Worm (Caenorhabditis elegans) whole organism, L1 larva: ENCODE data around the gene smcr-8.

Experiments used
- C34B4.2 ChIP-seq: sonication (generic microtip); optimal IDR thresholded peaks from 2 replicates; lab custom pipeline; 2017; ENCODE audit warnings: mild to moderate bottlenecking, missing genetic modification characterization, missing compliant biosample characterization
- Y116A8C.19 ChIP-seq: sonication (generic microtip); optimal IDR thresholded peaks from 2 replicates; lab custom pipeline; 2016; ENCODE audit warnings: missing compliant biosample characterization, missing genetic modification characterization, borderline replicate concordance
- aly-2 ChIP-seq: fragments of 150-350 bp; optimal IDR thresholded peaks from 2 replicates; lab custom pipeline; 2014; ENCODE audit warnings: missing biosample characterization, missing genetic modification characterization
- blmp-1 ChIP-seq: fragments of 150-350 bp; optimal IDR thresholded peaks from 2 replicates; lab custom pipeline; 2014; ENCODE audit warnings: missing biosample characterization, missing genetic modification characterization
- ceh-63 ChIP-seq: fragments of 200-800 bp; sonication (Bioruptor generic); optimal IDR thresholded peaks from 2 replicates; lab custom pipeline; 2018; ENCODE audit warnings: mild to moderate bottlenecking, missing genetic modification characterization, missing compliant biosample characterization
- ceh-82 ChIP-seq, 3 experiments: fragments of 150-350 bp in 1 of 3; sonication (generic microtip) in 2 of 3; optimal IDR thresholded peaks; 2 replicates each; lab custom pipeline; 2014 to 2017; ENCODE audit warnings: missing biosample characterization in 3 of 3, missing genetic modification characterization in 3 of 3
- ceh-90 ChIP-seq: sonication (generic microtip); optimal IDR thresholded peaks from 2 replicates; lab custom pipeline; 2016; ENCODE audit warnings: missing genetic modification characterization, missing compliant biosample characterization
- ces-1 ChIP-seq: fragments of 150-350 bp; optimal IDR thresholded peaks from 2 replicates; lab custom pipeline; 2014; ENCODE audit warnings: missing biosample characterization, missing genetic modification reagents, missing genetic modification characterization
- dpl-1 ChIP-seq, 3 experiments: fragments of 150-350 bp in 2 of 3; sonication (generic microtip) in 1 of 3; optimal IDR thresholded peaks; 2 replicates each; lab custom pipeline; 2014 to 2017; ENCODE audit warnings: missing biosample characterization in 3 of 3, missing genetic modification characterization in 3 of 3, missing genetic modification reagents in 3 of 3
- efl-1 ChIP-seq, 4 experiments: fragments of 150-350 bp; optimal IDR thresholded peaks in 3 of 4; peaks in 1 of 4; 1 replicate in 1 of 4; 2 replicates in 3 of 4; lab custom pipeline; 2014; ENCODE audit warnings: missing biosample characterization in 2 of 4, missing genetic modification characterization in 2 of 4, missing genetic modification reagents in 2 of 4
- efl-3 ChIP-seq: fragments of 200-800 bp; sonication (Bioruptor generic); optimal IDR thresholded peaks from 2 replicates; lab custom pipeline; 2018; ENCODE audit warnings: mild to moderate bottlenecking, missing genetic modification characterization, missing compliant biosample characterization
- elt-2 ChIP-seq: sonication (generic microtip); optimal IDR thresholded peaks from 2 replicates; lab custom pipeline; 2016; ENCODE audit warnings: missing genetic modification characterization, mild to moderate bottlenecking, inconsistent platforms, missing compliant biosample characterization, missing genetic modification reagents
- ets-5 ChIP-seq: fragments of 200-800 bp; sonication (Bioruptor generic); IDR thresholded peaks from 2 replicates; pipeline ENCODE4 v1.3.6; 2022; ENCODE audit warnings: missing genetic modification characterization, missing compliant biosample characterization
- fkh-10 ChIP-seq: sonication (generic microtip); optimal IDR thresholded peaks from 2 replicates; lab custom pipeline; 2017; ENCODE audit warnings: missing biosample characterization, missing genetic modification reagents, missing genetic modification characterization
- fkh-4 ChIP-seq: sonication (generic microtip); optimal IDR thresholded peaks from 2 replicates; lab custom pipeline; 2016; ENCODE audit warnings: missing compliant biosample characterization, missing genetic modification characterization, borderline replicate concordance
- fkh-8 ChIP-seq: sonication (generic microtip); optimal IDR thresholded peaks from 2 replicates; lab custom pipeline; 2016; ENCODE audit warnings: mild to moderate bottlenecking, missing genetic modification characterization, missing compliant biosample characterization
- fos-1 ChIP-seq: fragments of 150-350 bp; optimal IDR thresholded peaks from 2 replicates; lab custom pipeline; 2014; ENCODE audit warnings: missing biosample characterization, missing genetic modification characterization
- hpl-2 ChIP-seq: fragments of 150-350 bp; optimal IDR thresholded peaks from 2 replicates; lab custom pipeline; 2014; ENCODE audit warnings: missing biosample characterization, missing genetic modification reagents, missing genetic modification characterization
- irx-1 ChIP-seq: sonication (generic microtip); optimal IDR thresholded peaks from 2 replicates; lab custom pipeline; 2016; ENCODE audit warnings: missing genetic modification characterization, missing compliant biosample characterization
- lin-14 ChIP-seq: fragments of 200-800 bp; sonication (Bioruptor generic); optimal IDR thresholded peaks from 2 replicates; lab custom pipeline; 2018; ENCODE audit warnings: mild to moderate bottlenecking, missing genetic modification characterization, moderate library complexity, missing compliant biosample characterization
- lin-15B ChIP-seq: fragments of 150-350 bp; sonication (generic microtip); optimal IDR thresholded peaks from 3 replicates; lab custom pipeline; 2014; ENCODE audit warnings: missing biosample characterization, missing genetic modification characterization
- lin-35 ChIP-seq, 2 experiments: fragments of 150-350 bp; optimal IDR thresholded peaks; 2 replicates each; lab custom pipeline; 2014; ENCODE audit warnings: missing biosample characterization in 2 of 2, missing genetic modification characterization in 2 of 2, missing genetic modification reagents in 2 of 2
- lin-39 ChIP-seq: fragments of 150-350 bp; optimal IDR thresholded peaks from 2 replicates; lab custom pipeline; 2014; ENCODE audit warnings: missing biosample characterization, missing genetic modification reagents, missing genetic modification characterization
- lir-3 ChIP-seq: sonication (generic microtip); optimal IDR thresholded peaks from 2 replicates; lab custom pipeline; 2016; ENCODE audit warnings: mild to moderate bottlenecking, missing genetic modification characterization, moderate library complexity, missing compliant biosample characterization; ENCODE audit not compliant: poor library complexity
- lsy-2 ChIP-seq, 2 experiments: fragments of 150-350 bp; optimal IDR thresholded peaks; 2 replicates each; lab custom pipeline; 2014; ENCODE audit warnings: missing biosample characterization in 2 of 2, missing genetic modification characterization in 2 of 2
- mep-1 ChIP-seq: fragments of 150-350 bp; optimal IDR thresholded peaks from 2 replicates; lab custom pipeline; 2014; ENCODE audit warnings: missing biosample characterization, missing genetic modification characterization
- nhr-11 ChIP-seq: fragments of 150-350 bp; optimal IDR thresholded peaks from 2 replicates; lab custom pipeline; 2014; ENCODE audit warnings: missing biosample characterization, missing genetic modification characterization
- nhr-12 ChIP-seq: sonication (generic microtip); optimal IDR thresholded peaks from 2 replicates; lab custom pipeline; 2017; ENCODE audit warnings: missing biosample characterization, missing genetic modification characterization
- nhr-19 ChIP-seq: fragments of 200-800 bp; sonication (Bioruptor generic); conservative IDR thresholded peaks from 2 replicates; pipeline ENCODE4 v1.3.6; 2022; ENCODE audit warnings: missing genetic modification characterization, missing compliant biosample characterization
- nhr-20 ChIP-seq: sonication (generic microtip); optimal IDR thresholded peaks from 2 replicates; lab custom pipeline; 2016; ENCODE audit warnings: mild to moderate bottlenecking, missing genetic modification characterization, missing compliant biosample characterization
- nhr-237 ChIP-seq: fragments of 150-350 bp; optimal IDR thresholded peaks from 2 replicates; lab custom pipeline; 2014; ENCODE audit warnings: missing biosample characterization, missing genetic modification characterization
- nhr-28 ChIP-seq: fragments of 150-350 bp; optimal IDR thresholded peaks from 2 replicates; lab custom pipeline; 2014; ENCODE audit warnings: missing biosample characterization, missing genetic modification characterization
- nhr-76 ChIP-seq: sonication (generic microtip); optimal IDR thresholded peaks from 2 replicates; lab custom pipeline; 2017; ENCODE audit warnings: missing biosample characterization, missing genetic modification characterization
- nhr-84 ChIP-seq: sonication (generic microtip); optimal IDR thresholded peaks from 2 replicates; lab custom pipeline; 2017; ENCODE audit warnings: missing biosample characterization, missing genetic modification characterization
- nhr-85 ChIP-seq: sonication (generic microtip); peaks from one replicate; lab custom pipeline; 2016; ENCODE audit warnings: missing genetic modification characterization, inconsistent platforms, missing compliant biosample characterization
- nhr-90 ChIP-seq: sonication (generic microtip); optimal IDR thresholded peaks from 2 replicates; lab custom pipeline; 2016; ENCODE audit warnings: mild to moderate bottlenecking, missing genetic modification characterization, missing compliant biosample characterization; ENCODE audit not compliant: poor library complexity
- pag-3 ChIP-seq: sonication (generic microtip); optimal IDR thresholded peaks from 2 replicates; lab custom pipeline; 2017; ENCODE audit warnings: missing genetic modification characterization, mild to moderate bottlenecking, missing compliant biosample characterization, antibody characterized with exemption, borderline replicate concordance; ENCODE audit not compliant: insufficient read depth
- pax-3 ChIP-seq: fragments of 200-800 bp; sonication (Bioruptor generic); optimal IDR thresholded peaks from 2 replicates; lab custom pipeline; 2018; ENCODE audit warnings: mild to moderate bottlenecking, missing genetic modification characterization, moderate library complexity, missing compliant biosample characterization
- pqm-1 ChIP-seq: sonication (generic microtip); optimal IDR thresholded peaks from 3 replicates; lab custom pipeline; 2017; ENCODE audit warnings: missing biosample characterization, missing genetic modification characterization
- rnt-1 ChIP-seq: sonication (generic microtip); optimal IDR thresholded peaks from 2 replicates; lab custom pipeline; 2016; ENCODE audit warnings: mild to moderate bottlenecking, missing genetic modification characterization, moderate library complexity, missing compliant biosample characterization
- skn-1 ChIP-seq: fragments of 150-350 bp; optimal IDR thresholded peaks from 2 replicates; lab custom pipeline; 2014; ENCODE audit warnings: missing biosample characterization, missing genetic modification characterization
- snpc-4 ChIP-seq: fragments of 150-350 bp; optimal IDR thresholded peaks from 2 replicates; lab custom pipeline; 2014; ENCODE audit warnings: missing biosample characterization, missing genetic modification characterization
- snu-23 ChIP-seq: sonication (generic microtip); optimal IDR thresholded peaks from 2 replicates; lab custom pipeline; 2016; ENCODE audit warnings: missing genetic modification characterization, missing compliant biosample characterization
- sptf-1 ChIP-seq: fragments of 150-350 bp; optimal IDR thresholded peaks from 2 replicates; lab custom pipeline; 2014; ENCODE audit warnings: missing biosample characterization, missing genetic modification characterization
- sup-37 ChIP-seq: fragments of 200-800 bp; sonication (Bioruptor generic); optimal IDR thresholded peaks from 2 replicates; lab custom pipeline; 2018; ENCODE audit warnings: mild to moderate bottlenecking, missing genetic modification characterization, missing compliant biosample characterization
- unc-130 ChIP-seq: fragments of 150-350 bp; optimal IDR thresholded peaks from 2 replicates; lab custom pipeline; 2017; ENCODE audit warnings: missing biosample characterization, missing genetic modification characterization, inconsistent platforms
- unc-30 ChIP-seq: sonication (generic microtip); optimal IDR thresholded peaks from 2 replicates; lab custom pipeline; 2017; ENCODE audit warnings: missing biosample characterization, missing genetic modification characterization
- unc-86 ChIP-seq: sonication (generic microtip); optimal IDR thresholded peaks from 2 replicates; lab custom pipeline; 2016; ENCODE audit warnings: missing genetic modification characterization, missing compliant biosample characterization
- vab-15 ChIP-seq: sonication (generic microtip); optimal IDR thresholded peaks from 2 replicates; lab custom pipeline; 2017; ENCODE audit warnings: missing genotype, mild to moderate bottlenecking, missing genetic modification characterization, missing compliant biosample characterization
- xbp-1 ChIP-seq: sonication (generic microtip); optimal IDR thresholded peaks from 2 replicates; lab custom pipeline; 2016; ENCODE audit warnings: missing genetic modification characterization, missing compliant biosample characterization
- zag-1 ChIP-seq: fragments of 150-350 bp; optimal IDR thresholded peaks from 2 replicates; lab custom pipeline; 2014; ENCODE audit warnings: missing biosample characterization, missing genetic modification characterization
- ztf-4 ChIP-seq: fragments of 150-350 bp; optimal IDR thresholded peaks from 2 replicates; lab custom pipeline; 2014; ENCODE audit warnings: missing biosample characterization, missing genetic modification characterization

Gene smcr-8

DNA sequence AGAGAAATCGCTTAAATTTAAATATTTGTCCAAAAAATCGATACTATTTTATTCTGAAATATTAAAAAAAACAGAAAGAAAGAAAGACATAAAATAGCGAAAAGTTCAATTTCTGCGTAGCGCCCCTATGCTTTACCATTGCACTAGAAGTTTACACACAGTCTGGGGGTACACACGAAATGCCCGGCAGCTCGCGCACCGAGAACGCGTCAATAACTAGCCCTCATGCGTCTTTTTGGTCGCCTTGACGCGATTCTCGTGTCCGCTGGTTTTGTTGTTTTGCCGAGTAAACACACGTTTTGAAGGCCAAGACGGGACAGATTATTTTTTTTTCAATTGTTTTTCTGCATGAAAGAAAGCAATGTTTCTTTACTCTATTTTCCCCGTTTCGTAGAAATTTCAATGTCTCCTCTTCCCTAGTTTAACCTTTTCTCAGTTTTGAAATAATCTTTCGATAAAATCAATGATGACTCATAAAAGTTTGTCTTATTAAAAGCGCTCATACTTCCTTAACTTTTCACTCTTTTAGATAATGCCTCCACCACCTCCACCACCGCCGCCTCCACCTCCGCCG, 19.0 kb downstream of the smcr-8 start, which contains the start of gene wip-1 (continued):
- peak; percentile 56 for TF ChIP-seq ceh-90 (tag; lab: Kevin White, UChicago)
- peak; percentile 99 for TF ChIP-seq nhr-20 (tag; lab: Kevin White, UChicago)
- TF ChIP-seq zag-1 = peak; percentile 57
- peak; percentile 97 for TF ChIP-seq lsy-2 (tag; optimal IDR thresholded peaks at IDR 0.05; lab: Kevin White, UChicago)
- TF ChIP-seq hpl-2 = peak; percentile 90
- TF ChIP-seq nhr-85 = peak; percentile 99
- peak; percentile 88 for TF ChIP-seq aly-2 (tag; lab: Kevin White, UChicago)
- peak; percentile 96 to 99 (median 97) for TF ChIP-seq ceh-82 (tag; optimal IDR thresholded peaks at IDR 0.05; lab: Kevin White, UChicago)
- peak; percentile 90 for TF ChIP-seq blmp-1 (tag; lab: Kevin White, UChicago)
- peak; percentile 98 for TF ChIP-seq ztf-4 (tag; lab: Kevin White, UChicago)
- TF ChIP-seq sup-37 (GFP tag; lab: Kevin White, UChicago) = peak; percentile 93
- peak; percentile 83 for TF ChIP-seq nhr-11
- TF ChIP-seq lin-14 (GFP tag; lab: Kevin White, UChicago) = peak; percentile 99
- no peak for TF ChIP-seq Y116A8C.19 (tag; lab: Kevin White, UChicago)
- peak; percentile 94 to 95 for TF ChIP-seq efl-1 (optimal IDR thresholded peaks at IDR 0.05; lab: Kevin White, UChicago)
- TF ChIP-seq efl-1 (GFP tag; optimal IDR thresholded peaks at IDR 0.05 in 1 of 2; lab: Kevin White, UChicago) = peak; percentile 86 to 99
- no peak for TF ChIP-seq nhr-84
- peak; percentile 98 for TF ChIP-seq fkh-8 (tag; lab: Kevin White, UChicago)
- no peak for TF ChIP-seq ceh-63 (GFP tag; lab: Kevin White, UChicago)
- peak; percentile 91 for TF ChIP-seq lir-3
- no peak for TF ChIP-seq ces-1 (GFP tag; lab: Kevin White, UChicago)
- TF ChIP-seq lin-39 (tag; lab: Kevin White, UChicago) = peak; percentile 86
- TF ChIP-seq ets-5 (GFP tag; lab: Robert Waterston, UW) = no peak
- peak; percentile 84 for TF ChIP-seq efl-3 (GFP tag; lab: Kevin White, UChicago)
- peak; percentile 94 for TF ChIP-seq skn-1
- peak; percentile 99 for TF ChIP-seq snu-23
- no peak for TF ChIP-seq nhr-28 (tag; lab: Kevin White, UChicago)
- TF ChIP-seq pax-3 (tag; lab: Kevin White, UChicago) = peak; percentile 94
- TF ChIP-seq vab-15 (tag; lab: Kevin White, UChicago) = peak; percentile 76
- TF ChIP-seq unc-30 (tag; lab: Kevin White, UChicago) = no peak
- TF ChIP-seq mep-1 (tag; lab: Kevin White, UChicago) = peak; percentile 99
- TF ChIP-seq irx-1 (tag; lab: Kevin White, UChicago) = peak; percentile 96
- TF ChIP-seq pag-3 = peak; percentile 44
- peak; percentile 11 for TF ChIP-seq nhr-12 (tag; lab: Kevin White, UChicago)
- peak; percentile 99 for TF ChIP-seq nhr-90 (tag; lab: Kevin White, UChicago)
- TF ChIP-seq C34B4.2 = peak; percentile 34
- TF ChIP-seq fkh-4 (tag; lab: Kevin White, UChicago) = peak; percentile 62
- peak; percentile 98 for TF ChIP-seq xbp-1 (tag; lab: Kevin White, UChicago)
- peak; percentile 94 for TF ChIP-seq nhr-237 (tag; lab: Kevin White, UChicago)
- TF ChIP-seq nhr-76 (tag; lab: Kevin White, UChicago) = peak; percentile 61
- peak; percentile 84 for TF ChIP-seq lin-15B
- peak; percentile 94 for TF ChIP-seq fos-1 (tag; lab: Kevin White, UChicago)
- peak; percentile 98 for TF ChIP-seq rnt-1 (tag; lab: Kevin White, UChicago)
- peak; percentile 37 for TF ChIP-seq pqm-1 (tag; lab: Kevin White, UChicago)
- TF ChIP-seq sptf-1 (tag; lab: Kevin White, UChicago) = no peak
- peak; percentile 95 for TF ChIP-seq fkh-10 (GFP tag; lab: Kevin White, UChicago)
- TF ChIP-seq nhr-19 (GFP tag; lab: Robert Waterston, UW) = peak; percentile 98
- TF ChIP-seq snpc-4 (tag; lab: Kevin White, UChicago) = peak; percentile 92
- peak; percentile 91 for TF ChIP-seq elt-2 (tag; lab: Kevin White, UChicago)
- TF ChIP-seq unc-130 = peak; percentile 100
- TF ChIP-seq dpl-1 (GFP tag; optimal IDR thresholded peaks at IDR 0.05; lab: Kevin White, UChicago) = peak; percentile 91 to 94 (median 92)
- TF ChIP-seq unc-86 (tag; lab: Kevin White, UChicago) = peak; percentile 97
- peak; percentile 95 to 96 for TF ChIP-seq lin-35 (GFP tag; optimal IDR thresholded peaks at IDR 0.05; lab: Kevin White, UChicago)
